Worm (Caenorhabditis elegans): ENCODE results near the gene clp-7.

DNA sequence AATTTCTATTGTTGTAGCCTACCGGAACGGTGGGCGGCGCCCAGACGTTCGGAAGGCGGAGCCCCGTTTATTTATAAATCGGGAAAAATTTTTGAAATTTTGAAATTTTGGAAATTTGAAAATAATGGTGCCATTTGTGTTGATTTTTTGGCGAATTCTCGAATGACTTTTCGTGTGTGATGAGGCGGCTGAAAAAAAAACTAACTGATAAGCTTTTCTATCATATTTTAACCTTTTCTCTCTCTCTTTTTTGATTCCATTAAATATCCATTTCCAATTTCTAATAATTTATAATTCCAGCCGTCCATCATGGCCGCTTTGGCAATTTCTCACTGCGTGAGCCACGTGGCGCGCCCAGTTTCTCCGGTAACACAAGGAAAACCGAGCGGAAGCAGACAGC, 11.0 kb upstream of the clp-7 start, which contains the start of gene nadk-1:
- TF ChIP-seq ztf-29 (GFP tag; IDR thresholded peaks at IDR 0.05) (no peak), cog-1 (tag; optimal IDR thresholded peaks at IDR 0.05) (no peak), T22C8.4 (GFP tag; IDR thresholded peaks at IDR 0.05) (no peak), ref-1 (GFP tag; conservative IDR thresholded peaks at IDR 0.05) (no peak), flt-1 (GFP tag; IDR thresholded peaks at IDR 0.05) (no peak), ztf-23 (GFP tag; IDR thresholded peaks at IDR 0.05) (no peak), klf-2 (GFP tag; conservative IDR thresholded peaks at IDR 0.05) (no peak), med-1 (GFP tag; optimal IDR thresholded peaks at IDR 0.05; ENCODE audit: insufficient read depth) (no peak), tab-1 (GFP tag; IDR thresholded peaks at IDR 0.05) (no peak)

Data from whole organism, midembryonic.